Fruit fly (Drosophila melanogaster) whole organism, embryonic: Measurements from ENCODE around the gene wrd.

Source experiments
- Atf3 ChIP-seq: fragments of 200-800 bp; sonication (Bioruptor generic); optimal IDR thresholded peaks from 3 replicates; lab custom pipeline; 2016; ENCODE audit warnings: missing biosample characterization, missing genetic modification characterization
- BEAF-32 ChIP-seq: fragments of 200-800 bp; sonication (Bioruptor generic); optimal IDR thresholded peaks from 3 replicates; lab custom pipeline; 2017; ENCODE audit warnings: missing biosample characterization, missing genetic modification characterization, mild to moderate bottlenecking, moderate library complexity, missing genetic modification reagents
- BtbVII ChIP-seq: fragments of 200-800 bp; sonication (Bioruptor generic); optimal IDR thresholded peaks from 3 replicates; lab custom pipeline; 2017; ENCODE audit warnings: missing biosample characterization, mild to moderate bottlenecking, missing genetic modification characterization
- CG10654 ChIP-seq: fragments of 200-800 bp; sonication (Bioruptor generic); optimal IDR thresholded peaks from 2 replicates; lab custom pipeline; 2016; ENCODE audit warnings: missing biosample characterization, missing genetic modification characterization
- CG10959 ChIP-seq: fragments of 200-800 bp; sonication (Bioruptor generic); IDR thresholded peaks from 2 replicates; pipeline ENCODE4 v1.3.6; 2022; ENCODE audit warnings: missing biosample characterization, missing genetic modification characterization
- CG11504 ChIP-seq: fragments of 200-800 bp; sonication (Bioruptor generic); optimal IDR thresholded peaks from 3 replicates; lab custom pipeline; 2019; ENCODE audit warnings: missing biosample characterization, mild to moderate bottlenecking, missing genetic modification characterization, moderate library complexity
- CG11695 ChIP-seq: fragments of 200-800 bp; sonication (Bioruptor generic); IDR thresholded peaks from 3 replicates; pipeline ENCODE4 v1.3.6; 2022; ENCODE audit warnings: missing biosample characterization, missing genetic modification characterization
- CG12391 ChIP-seq: fragments of 200-800 bp; sonication (Bioruptor generic); optimal IDR thresholded peaks from 3 replicates; lab custom pipeline; 2018; ENCODE audit warnings: missing biosample characterization, mild to moderate bottlenecking, missing genetic modification characterization, moderate library complexity
- CG15073 ChIP-seq: fragments of 200-800 bp; sonication (Bioruptor generic); optimal IDR thresholded peaks from 2 replicates; lab custom pipeline; 2016; ENCODE audit warnings: missing biosample characterization, missing genetic modification characterization
- CG15269 ChIP-seq: fragments of 200-800 bp; sonication (Bioruptor generic); optimal IDR thresholded peaks from 2 replicates; lab custom pipeline; 2018; ENCODE audit warnings: missing biosample characterization, mild to moderate bottlenecking, missing genetic modification characterization, moderate library complexity
- CG1647 ChIP-seq: fragments of 200-800 bp; sonication (Bioruptor generic); optimal IDR thresholded peaks from 3 replicates; lab custom pipeline; 2016; ENCODE audit warnings: missing biosample characterization, missing genetic modification characterization
- CG16779 ChIP-seq: fragments of 200-800 bp; sonication (Bioruptor generic); IDR thresholded peaks from 2 replicates; pipeline ENCODE4 v1.3.6; 2022; ENCODE audit warnings: missing biosample characterization, missing genetic modification characterization
- CG16863 ChIP-seq: fragments of 200-800 bp; sonication (Bioruptor generic); optimal IDR thresholded peaks from 3 replicates; lab custom pipeline; 2016; ENCODE audit warnings: missing biosample characterization, missing genetic modification characterization
- CG17829 ChIP-seq: fragments of 200-800 bp; optimal IDR thresholded peaks from 2 replicates; lab custom pipeline; 2019; ENCODE audit warnings: missing biosample characterization, mild to moderate bottlenecking, missing genetic modification characterization, moderate library complexity
- CG18262 ChIP-seq: fragments of 200-800 bp; optimal IDR thresholded peaks from 3 replicates; lab custom pipeline; 2019; ENCODE audit warnings: missing biosample characterization, mild to moderate bottlenecking, missing genetic modification characterization, moderate library complexity
- CG18619 ChIP-seq: fragments of 200-800 bp; sonication (Bioruptor generic); optimal IDR thresholded peaks from 3 replicates; lab custom pipeline; 2017; ENCODE audit warnings: missing biosample characterization, mild to moderate bottlenecking, missing genetic modification characterization
- CG2120 ChIP-seq: fragments of 200-800 bp; sonication (Bioruptor generic); optimal IDR thresholded peaks from 3 replicates; lab custom pipeline; 2016; ENCODE audit warnings: missing biosample characterization, missing genetic modification characterization
- CG2129 ChIP-seq: fragments of 200-800 bp; sonication (Bioruptor generic); IDR thresholded peaks from 2 replicates; pipeline ENCODE4 v1.3.6; 2022; ENCODE audit warnings: missing biosample characterization, missing genetic modification characterization; ENCODE audit not compliant: partially characterized antibody
- CG2875 ChIP-seq: fragments of 200-800 bp; sonication (Bioruptor generic); optimal IDR thresholded peaks from 2 replicates; lab custom pipeline; 2017; ENCODE audit warnings: missing biosample characterization, mild to moderate bottlenecking, missing genetic modification characterization, missing genetic modification reagents
- CG4360 ChIP-seq: fragments of 200-800 bp; sonication (Bioruptor generic); IDR thresholded peaks from 2 replicates; pipeline ENCODE4 v1.3.6; 2022; ENCODE audit warnings: missing biosample characterization, missing genetic modification characterization
- CG6791 ChIP-seq: fragments of 200-800 bp; sonication (Bioruptor generic); IDR thresholded peaks from 3 replicates; pipeline ENCODE4 v1.3.6; 2022; ENCODE audit warnings: missing biosample characterization, missing genetic modification characterization; ENCODE audit not compliant: partially characterized antibody
- CG6854 ChIP-seq: fragments of 200-800 bp; sonication (Bioruptor generic); optimal IDR thresholded peaks from 3 replicates; lab custom pipeline; 2017; ENCODE audit warnings: missing biosample characterization, mild to moderate bottlenecking, missing genetic modification characterization
- CG7556 ChIP-seq: fragments of 200-800 bp; sonication (Bioruptor generic); optimal IDR thresholded peaks from 2 replicates; lab custom pipeline; 2017; ENCODE audit warnings: missing biosample characterization, mild to moderate bottlenecking, missing genetic modification characterization
- CTCF ChIP-seq: fragments of 200-800 bp; sonication (Bioruptor generic); optimal IDR thresholded peaks from 2 replicates; lab custom pipeline; 2017; ENCODE audit warnings: missing biosample characterization, mild to moderate bottlenecking, missing genetic modification characterization, moderate library complexity
- D19A ChIP-seq: fragments of 200-800 bp; optimal IDR thresholded peaks from 3 replicates; lab custom pipeline; 2019; ENCODE audit warnings: missing biosample characterization, mild to moderate bottlenecking, missing genetic modification characterization, moderate library complexity
- Dip3 ChIP-seq: fragments of 200-800 bp; sonication (Bioruptor generic); optimal IDR thresholded peaks from 3 replicates; lab custom pipeline; 2016; ENCODE audit warnings: missing biosample characterization, missing genetic modification characterization
- Dref ChIP-seq: fragments of 200-800 bp; sonication (Bioruptor generic); IDR thresholded peaks from 2 replicates; pipeline ENCODE4 v1.3.6; 2022; ENCODE audit warnings: missing biosample characterization, missing genetic modification characterization
- E2f2 ChIP-seq: fragments of 200-800 bp; sonication (Bioruptor generic); IDR thresholded peaks from 2 replicates; pipeline ENCODE4 v1.3.6; 2022; ENCODE audit warnings: missing biosample characterization, missing genetic modification characterization
- HLH4C ChIP-seq: fragments of 200-800 bp; sonication (Bioruptor generic); IDR thresholded peaks from 3 replicates; pipeline ENCODE4 v1.3.6; 2022; ENCODE audit warnings: missing biosample characterization, missing genetic modification characterization; ENCODE audit not compliant: partially characterized antibody
- HLHmδ ChIP-seq: fragments of 200-800 bp; sonication (Bioruptor generic); optimal IDR thresholded peaks from 2 replicates; lab custom pipeline; 2018; ENCODE audit warnings: missing biosample characterization, mild to moderate bottlenecking, missing genetic modification characterization, moderate library complexity
- HmgZ ChIP-seq: fragments of 200-800 bp; sonication (Bioruptor generic); optimal IDR thresholded peaks from 2 replicates; lab custom pipeline; 2018; ENCODE audit warnings: missing biosample characterization, mild to moderate bottlenecking, missing genetic modification characterization
- Opbp ChIP-seq: fragments of 200-800 bp; sonication (Bioruptor generic); IDR thresholded peaks from 3 replicates; pipeline ENCODE4 v1.3.6; 2022; ENCODE audit warnings: missing biosample characterization, missing genetic modification characterization; ENCODE audit not compliant: partially characterized antibody
- Pdp1 ChIP-seq, 2 experiments: fragments of 200-800 bp; sonication (Bioruptor generic); optimal IDR thresholded peaks; 3 replicates each; lab custom pipeline; 2016; ENCODE audit warnings: missing biosample characterization in 2 of 2, missing genetic modification characterization in 2 of 2, mild to moderate bottlenecking in 1 of 2, moderate library complexity in 1 of 2
- Sry-β ChIP-seq: fragments of 200-800 bp; sonication (Bioruptor generic); optimal IDR thresholded peaks from 2 replicates; lab custom pipeline; 2018; ENCODE audit warnings: missing biosample characterization, mild to moderate bottlenecking, missing genetic modification characterization, moderate library complexity
- ase ChIP-seq: fragments of 200-800 bp; sonication (Bioruptor generic); IDR thresholded peaks from 3 replicates; pipeline ENCODE4 v1.3.6; 2022; ENCODE audit warnings: missing biosample characterization, missing genetic modification characterization
- bcd ChIP-seq: fragments of 200-800 bp; sonication (Bioruptor generic); optimal IDR thresholded peaks from 2 replicates; lab custom pipeline; 2017; ENCODE audit warnings: missing biosample characterization, mild to moderate bottlenecking, missing genetic modification characterization
- en ChIP-seq: fragments of 200-800 bp; sonication (Bioruptor generic); optimal IDR thresholded peaks from 2 replicates; lab custom pipeline; 2016; ENCODE audit warnings: missing biosample characterization, missing genetic modification characterization
- fru ChIP-seq: fragments of >200 bp; optimal IDR thresholded peaks from 2 replicates; lab custom pipeline; 2017
- gsb ChIP-seq: fragments of 200-800 bp; sonication (Bioruptor generic); IDR thresholded peaks from 2 replicates; pipeline ENCODE4 v1.3.6; 2022; ENCODE audit warnings: missing biosample characterization, missing genetic modification characterization
- klu ChIP-seq: fragments of 200-800 bp; sonication (Bioruptor generic); IDR thresholded peaks from 2 replicates; pipeline ENCODE4 v1.3.6; 2022; ENCODE audit warnings: missing biosample characterization, missing genetic modification characterization
- knrl ChIP-seq: fragments of 200-800 bp; sonication (Bioruptor generic); IDR thresholded peaks from 3 replicates; pipeline ENCODE4 v1.3.6; 2022; ENCODE audit warnings: missing biosample characterization, missing genetic modification characterization; ENCODE audit not compliant: partially characterized antibody
- mam ChIP-seq: fragments of 200-800 bp; sonication (Bioruptor generic); optimal IDR thresholded peaks from 3 replicates; lab custom pipeline; 2016; ENCODE audit warnings: missing biosample characterization, missing genetic modification characterization
- nmo ChIP-seq: fragments of 200-800 bp; sonication (Bioruptor generic); optimal IDR thresholded peaks from 2 replicates; lab custom pipeline; 2018; ENCODE audit warnings: missing biosample characterization, mild to moderate bottlenecking, missing genetic modification characterization, moderate library complexity
- seq ChIP-seq: fragments of 200-800 bp; sonication (Bioruptor generic); IDR thresholded peaks from 2 replicates; pipeline ENCODE4 v1.3.6; 2022; ENCODE audit warnings: missing biosample characterization, missing genetic modification characterization
- sima ChIP-seq: fragments of 200-800 bp; sonication (Bioruptor generic); optimal IDR thresholded peaks from 2 replicates; lab custom pipeline; 2016; ENCODE audit warnings: missing biosample characterization, missing genetic modification characterization
- stc ChIP-seq: fragments of 200-800 bp; sonication (Bioruptor generic); IDR thresholded peaks from 2 replicates; pipeline ENCODE4 v1.3.6; 2022; ENCODE audit warnings: missing biosample characterization, missing genetic modification characterization
- sug ChIP-seq: fragments of 200-800 bp; optimal IDR thresholded peaks from 2 replicates; lab custom pipeline; 2019; ENCODE audit warnings: missing biosample characterization, mild to moderate bottlenecking, missing genetic modification characterization, moderate library complexity
- tgo ChIP-seq: fragments of 200-800 bp; sonication (Bioruptor generic); IDR thresholded peaks from 3 replicates; pipeline ENCODE4 v1.3.6; 2022; ENCODE audit warnings: missing biosample characterization, missing genetic modification characterization
- tna ChIP-seq: fragments of 200-800 bp; sonication (Bioruptor generic); IDR thresholded peaks from 2 replicates; pipeline ENCODE4 v1.3.6; 2022; ENCODE audit warnings: missing biosample characterization, missing genetic modification characterization; ENCODE audit not compliant: partially characterized antibody
- toy ChIP-seq: fragments of 200-800 bp; sonication (Bioruptor generic); IDR thresholded peaks from 2 replicates; pipeline ENCODE4 v1.3.6; 2022; ENCODE audit warnings: missing biosample characterization, missing genetic modification characterization
- zfh2 ChIP-seq: fragments of 200-800 bp; sonication (Bioruptor generic); optimal IDR thresholded peaks from 2 replicates; lab custom pipeline; 2016; ENCODE audit warnings: missing biosample characterization, missing genetic modification characterization

The wrd gene

DNA sequence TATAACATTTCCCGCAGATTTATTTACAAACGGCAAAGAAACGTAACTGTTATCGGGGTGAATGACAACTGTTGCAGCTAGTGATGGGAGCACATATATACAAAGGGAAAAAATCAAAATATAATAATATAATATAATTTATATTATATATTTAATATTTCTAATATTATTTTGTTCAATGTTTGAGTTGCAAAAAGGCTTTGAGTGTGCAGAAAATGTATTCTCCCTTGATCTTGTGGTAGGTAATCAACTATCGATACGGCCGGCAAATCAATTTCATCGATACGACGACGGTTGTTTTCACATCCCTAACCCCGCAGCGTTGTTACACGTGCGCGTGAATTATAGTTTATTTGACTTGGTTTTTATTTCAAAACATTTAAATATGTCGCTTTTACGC is 55.9 kb downstream of the wrd start, which contains the start of the genes mTerf5 and Non3 (continued):
- TF ChIP-seq CG18619 (GFP tag; lab: Kevin White, UChicago) (peak; percentile 9), CG11504 (tag; lab: Kevin White, UChicago) (peak; percentile 69), CG15269 (tag; lab: Kevin White, UChicago) (peak; percentile 63), CG6791 (GFP tag; lab: Robert Waterston, UW) (peak; percentile 78), ase (0 out of 3 replicates have a peak, but pooled peaks have one; percentile 30), BtbVII (GFP tag; lab: Kevin White, UChicago) (no peak), en (GFP tag; lab: Kevin White, UChicago) (no peak), tgo (GFP tag; lab: Robert Waterston, UW) (peak; percentile 32; the same call in 1 of the 3 replicates), fru (lab: Kevin White, UChicago) (no peak), Opbp (GFP tag; lab: Robert Waterston, UW) (peak; percentile 82), CG18262 (tag; lab: Kevin White, UChicago) (peak; percentile 63), stc (GFP tag; lab: Robert Waterston, UW) (no peak), Sry-β (GFP tag; lab: Kevin White, UChicago) (peak; percentile 6), klu (GFP tag; lab: Robert Waterston, UW) (no peak), CG10654 (GFP tag; lab: Kevin White, UChicago) (peak; percentile 56), CG1647 (no peak), seq (no peak), CG17829 (peak; percentile 76), CG16863 (GFP tag; lab: Kevin White, UChicago) (peak; percentile 44), CTCF (GFP tag; lab: Kevin White, UChicago) (no peak), sima (GFP tag; lab: Kevin White, UChicago) (no peak), zfh2 (GFP tag; lab: Kevin White, UChicago) (peak; percentile 45), CG6854 (GFP tag; lab: Kevin White, UChicago) (no peak), nmo (GFP tag; lab: Kevin White, UChicago) (peak; percentile 79), Dip3 (GFP tag; lab: Kevin White, UChicago) (peak; percentile 8), CG12391 (peak; percentile 84), CG15073 (GFP tag; lab: Kevin White, UChicago) (no peak), toy (no peak), HLH4C (GFP tag; lab: Robert Waterston, UW) (peak; percentile 86), CG16779 (no peak), CG2129 (peak; percentile 91), HLHmδ (no peak), D19A (tag; lab: Kevin White, UChicago) (peak; percentile 43), CG2875 (GFP tag; lab: Kevin White, UChicago) (peak; percentile 2), CG7556 (peak; percentile 20), knrl (GFP tag; lab: Robert Waterston, UW) (peak; percentile 92), mam (GFP tag; lab: Kevin White, UChicago) (peak; percentile 45), CG10959 (GFP tag; lab: Robert Waterston, UW) (no peak), CG11695 (no peak; the same call in 2 of the 3 replicates)

DNA sequence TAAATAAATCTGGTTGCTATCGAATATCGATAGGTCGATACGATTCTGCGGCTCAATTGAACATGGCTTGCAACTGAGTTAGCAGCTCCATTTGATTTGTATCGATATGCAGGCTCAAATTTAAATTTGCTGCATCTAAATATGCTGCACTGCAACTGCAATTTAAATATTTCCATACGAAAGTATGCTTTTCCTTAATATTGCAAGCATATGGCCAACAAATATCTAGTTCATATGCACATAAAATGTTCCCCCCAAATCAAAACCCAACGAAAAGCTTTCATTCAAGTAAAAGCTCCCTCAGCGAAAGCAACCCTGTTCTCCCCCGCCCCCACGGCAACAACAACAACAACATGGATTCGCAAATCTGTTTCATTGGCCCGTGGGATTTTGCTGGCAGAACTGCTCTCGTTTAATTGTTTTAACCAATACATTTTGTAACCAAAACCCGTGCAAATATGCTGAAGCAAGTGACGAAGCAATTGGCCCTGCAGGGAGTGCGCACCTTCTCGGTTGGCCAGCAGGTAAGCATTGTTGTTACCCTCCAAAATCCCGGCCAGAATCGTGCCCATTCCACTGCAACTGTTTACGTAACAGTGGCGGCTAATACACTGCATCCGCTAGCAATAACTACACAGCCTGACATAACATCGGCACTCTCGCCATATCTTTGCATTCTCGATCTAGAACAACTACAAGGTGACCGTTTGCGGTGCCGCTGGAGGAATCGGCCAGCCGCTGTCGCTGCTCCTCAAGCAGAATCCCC is 58.7 kb downstream of the wrd start, which contains the start of the genes CG7168 and Mdh2:
Gene CG7168 (minus strand): TSS at position 40 of the 766 bp plus-strand sequence.
Gene Mdh2 (plus strand): TSS at position 354 of the 766 bp plus-strand sequence.
- TF ChIP-seq Dref (GFP tag; lab: Robert Waterston, UW) (peak; percentile 92), E2f2 (GFP tag; lab: Robert Waterston, UW) (peak; percentile 80), CG4360 (peak; percentile 92), gsb (GFP tag; lab: Robert Waterston, UW) (0 out of 2 replicates have a peak, but pooled peaks have one; percentile 15), HmgZ (tag; lab: Kevin White, UChicago) (peak; percentile 60), BEAF-32 (GFP tag; lab: Kevin White, UChicago) (peak; percentile 81), tna (GFP tag; lab: Robert Waterston, UW) (peak; percentile 67), Atf3 (no peak), bcd (GFP tag; lab: Kevin White, UChicago) (peak; percentile 16), sug (tag; lab: Kevin White, UChicago) (peak; percentile 25), CG6791 (GFP tag; lab: Robert Waterston, UW) (peak; percentile 86), CG2120 (GFP tag; lab: Kevin White, UChicago) (peak; percentile 14), Pdp1 (GFP tag; optimal IDR thresholded peaks at IDR 0.05; lab: Kevin White, UChicago) (peak in 1 of 2 experiments; percentile 96)
